Worm (Caenorhabditis elegans) whole organism, mixed stage, embryonic: ENCODE results near the gene srg-46.

Experiments
- elt-1 ChIP-seq: sonication (generic microtip); optimal IDR thresholded peaks from 2 replicates; lab custom pipeline; 2017; ENCODE audit warnings: missing genetic modification characterization, mild to moderate bottlenecking, missing compliant biosample characterization, antibody characterized with exemption, moderate library complexity, borderline replicate concordance; ENCODE audit not compliant: insufficient read depth
- lsy-2 ChIP-seq: fragments of 150-350 bp; optimal IDR thresholded peaks from 2 replicates; lab custom pipeline; 2014; ENCODE audit warnings: missing biosample characterization, missing genetic modification characterization
- nhr-12 ChIP-seq: fragments of 150-350 bp; optimal IDR thresholded peaks from 2 replicates; lab custom pipeline; 2014; ENCODE audit warnings: missing biosample characterization, missing genetic modification characterization
- nhr-237 ChIP-seq: fragments of 150-350 bp; optimal IDR thresholded peaks from 2 replicates; lab custom pipeline; 2014; ENCODE audit warnings: missing biosample characterization, missing genetic modification characterization
- nhr-28 ChIP-seq: fragments of 150-350 bp; optimal IDR thresholded peaks from 2 replicates; lab custom pipeline; 2014; ENCODE audit warnings: missing biosample characterization, missing genetic modification characterization
- pha-4 ChIP-seq: fragments of 150-350 bp; optimal IDR thresholded peaks from 2 replicates; lab custom pipeline; 2018; ENCODE audit warnings: missing biosample characterization, missing genetic modification reagents, missing genetic modification characterization
- sptf-1 ChIP-seq: sonication (generic microtip); optimal IDR thresholded peaks from 2 replicates; lab custom pipeline; 2017; ENCODE audit warnings: mild to moderate bottlenecking, missing genetic modification characterization, moderate library complexity, missing compliant biosample characterization
- ztf-11 ChIP-seq: fragments of 150-350 bp; optimal IDR thresholded peaks from 2 replicates; lab custom pipeline; 2014; ENCODE audit warnings: missing biosample characterization, missing genetic modification characterization

DNA sequence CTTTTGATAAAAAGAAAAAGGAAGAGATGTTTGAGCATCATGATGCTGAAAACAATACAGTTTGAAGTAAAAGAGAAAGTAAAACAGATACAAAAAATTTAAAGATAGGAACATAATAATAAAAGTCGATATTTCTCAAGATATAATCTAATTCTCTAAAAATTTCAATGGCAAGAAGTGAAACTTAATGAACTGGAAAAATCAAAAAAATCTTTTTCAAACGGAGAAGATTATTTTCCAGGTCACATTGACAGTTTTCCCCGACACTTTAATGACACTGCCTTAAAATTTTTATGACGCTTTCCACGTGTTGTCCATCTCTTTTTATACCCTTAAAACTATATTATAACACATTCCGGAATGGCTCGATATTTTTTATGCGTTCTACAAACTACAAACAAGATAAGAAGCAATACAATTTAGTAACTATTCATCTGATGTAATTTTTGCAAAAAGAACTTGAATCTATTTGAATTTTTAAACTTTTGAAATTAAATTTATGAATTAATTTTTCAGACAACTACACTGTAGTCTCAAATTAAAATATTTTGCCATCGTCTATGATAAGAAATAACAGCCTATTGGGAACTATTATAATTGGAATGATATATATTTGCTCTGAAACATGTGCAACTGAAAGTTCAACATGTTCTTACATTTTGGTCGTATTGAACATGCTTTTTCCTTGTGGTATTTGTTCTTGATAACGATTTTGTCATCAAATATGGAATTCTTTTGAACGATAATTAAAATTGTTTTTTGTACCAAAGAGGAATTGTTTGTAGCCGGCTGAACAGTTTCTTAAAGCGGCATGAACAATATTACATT, 38.4 kb upstream of the srg-46 start, which contains the start of gene C50B6.7:
- TF ChIP-seq nhr-28 (no peak), lsy-2 (tag; lab: Kevin White, UChicago) (no peak), nhr-12 (tag; lab: Kevin White, UChicago) (no peak), elt-1 (tag; lab: Kevin White, UChicago) (no peak), sptf-1 (tag; lab: Kevin White, UChicago) (no peak), ztf-11 (no peak), nhr-237 (no peak), pha-4 (no peak)
